Fruit fly (Drosophila melanogaster) Kc167 (cell line): ENCODE measurements around the gene orb.

Experiments
- Myc ChIP-seq: fragments of >200 bp; optimal IDR thresholded peaks from 2 replicates; lab custom pipeline; 2017; ENCODE audit warnings: missing external identifiers
- Sin3A ChIP-seq: fragments of >200 bp; optimal IDR thresholded peaks from 2 replicates; lab custom pipeline; 2018; ENCODE audit warnings: missing external identifiers
- h ChIP-seq: fragments of >200 bp; optimal IDR thresholded peaks from 3 replicates; lab custom pipeline; 2018; ENCODE audit warnings: missing external identifiers
- insv ChIP-seq: fragments of >200 bp; optimal IDR thresholded peaks from 3 replicates; lab custom pipeline; 2018; ENCODE audit warnings: missing external identifiers
- psq ChIP-seq: fragments of >200 bp; optimal IDR thresholded peaks from 2 replicates; lab custom pipeline; 2017; ENCODE audit warnings: missing external identifiers
- ttk ChIP-seq: sonication (Bioruptor generic); optimal IDR thresholded peaks from 2 replicates; lab custom pipeline; 2017; ENCODE audit warnings: missing external identifiers

DNA sequence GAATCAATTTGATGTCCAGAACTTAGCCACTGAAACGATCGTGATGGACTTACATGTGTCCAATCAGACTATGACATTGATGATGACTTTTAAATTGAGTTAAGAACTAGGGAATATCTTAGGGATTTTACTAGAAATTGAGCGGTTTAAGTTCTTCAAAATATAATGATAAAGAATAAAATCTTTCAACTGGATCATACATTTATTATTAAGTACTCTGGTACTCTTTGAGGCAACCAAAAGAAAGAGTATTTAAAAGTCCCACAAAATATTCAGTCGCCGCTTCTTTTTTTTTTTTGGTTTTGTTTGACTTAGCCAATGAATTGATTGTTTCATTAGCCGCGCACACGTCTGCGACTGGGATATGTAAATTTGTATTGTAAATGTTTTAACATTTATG, 29.5 kb upstream of the orb start:
- no peak for TF ChIP-seq psq (lab: Kevin White, UChicago)
- no peak for TF ChIP-seq Myc (lab: Kevin White, UChicago)
- no peak for TF ChIP-seq Sin3A
- no peak for TF ChIP-seq h (lab: Kevin White, UChicago)
- TF ChIP-seq ttk (lab: Kevin White, UChicago), result no peak
- no peak for TF ChIP-seq insv
